Fruit fly (Drosophila melanogaster) whole organism, prepupa: ENCODE data around the gene CG4440.

Experiments used
- CG10631 ChIP-seq: fragments of 200-800 bp; sonication (Bioruptor generic); optimal IDR thresholded peaks from 2 replicates; lab custom pipeline; 2016; ENCODE audit warnings: missing biosample characterization, missing genetic modification characterization
- CG10669 ChIP-seq: fragments of 200-800 bp; sonication (Bioruptor generic); optimal IDR thresholded peaks from 3 replicates; lab custom pipeline; 2018; ENCODE audit warnings: missing biosample characterization, mild to moderate bottlenecking, missing genetic modification characterization, moderate library complexity
- CG11294 ChIP-seq: fragments of 200-800 bp; sonication (Bioruptor generic); IDR thresholded peaks from 2 replicates; pipeline ENCODE4 v1.3.6; 2022; ENCODE audit warnings: missing biosample characterization, missing genetic modification characterization
- CG11762 ChIP-seq: fragments of 200-800 bp; sonication (Bioruptor generic); optimal IDR thresholded peaks from 3 replicates; lab custom pipeline; 2016; ENCODE audit warnings: missing biosample characterization, missing genetic modification characterization; ENCODE audit not compliant: insufficient read depth
- CG11902 ChIP-seq: fragments of 200-800 bp; sonication (Bioruptor generic); optimal IDR thresholded peaks from 3 replicates; lab custom pipeline; 2016; ENCODE audit warnings: missing biosample characterization, missing genetic modification characterization
- CG1621 ChIP-seq: fragments of 200-800 bp; sonication (Bioruptor generic); optimal IDR thresholded peaks from 3 replicates; lab custom pipeline; 2018; ENCODE audit warnings: missing biosample characterization, mild to moderate bottlenecking, missing genetic modification characterization
- CG16779 ChIP-seq: fragments of 200-800 bp; sonication (Bioruptor generic); optimal IDR thresholded peaks from 3 replicates; lab custom pipeline; 2017; ENCODE audit warnings: missing biosample characterization, mild to moderate bottlenecking, missing genetic modification characterization
- CG3032 ChIP-seq: fragments of 200-800 bp; optimal IDR thresholded peaks from 2 replicates; lab custom pipeline; 2019; ENCODE audit warnings: missing biosample characterization, mild to moderate bottlenecking, missing genetic modification characterization, moderate library complexity
- CG31627 ChIP-seq: fragments of 200-800 bp; sonication (Bioruptor generic); optimal IDR thresholded peaks from 3 replicates; lab custom pipeline; 2016; ENCODE audit warnings: missing biosample characterization, missing genetic modification characterization
- CG34406 ChIP-seq: fragments of 200-800 bp; sonication (Bioruptor generic); optimal IDR thresholded peaks from 3 replicates; lab custom pipeline; 2016; ENCODE audit warnings: missing biosample characterization, missing genetic modification characterization
- CG4318 ChIP-seq: fragments of 200-800 bp; sonication (Bioruptor generic); optimal IDR thresholded peaks from 3 replicates; lab custom pipeline; 2017; ENCODE audit warnings: missing biosample characterization, mild to moderate bottlenecking, missing genetic modification characterization
- CG6163 ChIP-seq: fragments of 200-800 bp; sonication (Bioruptor generic); IDR thresholded peaks from 3 replicates; pipeline ENCODE4 v1.3.6; 2022; ENCODE audit warnings: missing biosample characterization, missing genetic modification characterization
- CG6792 ChIP-seq: fragments of 200-800 bp; sonication (Bioruptor generic); optimal IDR thresholded peaks from 3 replicates; lab custom pipeline; 2016; ENCODE audit warnings: missing biosample characterization, missing genetic modification characterization
- CG6854 ChIP-seq: fragments of 200-800 bp; sonication (Bioruptor generic); optimal IDR thresholded peaks from 2 replicates; lab custom pipeline; 2017; ENCODE audit warnings: missing biosample characterization, mild to moderate bottlenecking, missing genetic modification characterization
- CG7368 ChIP-seq: fragments of 200-800 bp; sonication (Bioruptor generic); optimal IDR thresholded peaks from 3 replicates; lab custom pipeline; 2016; ENCODE audit warnings: missing biosample characterization, missing genetic modification characterization
- CG8119 ChIP-seq: fragments of 200-800 bp; sonication (Bioruptor generic); IDR thresholded peaks from 3 replicates; pipeline ENCODE4 v1.3.6; 2022; ENCODE audit warnings: missing biosample characterization, missing genetic modification characterization
- CG8319 ChIP-seq: fragments of 200-800 bp; sonication (Bioruptor generic); optimal IDR thresholded peaks from 3 replicates; lab custom pipeline; 2016; ENCODE audit warnings: missing biosample characterization, missing genetic modification characterization
- CG8632 ChIP-seq: fragments of 200-800 bp; sonication (Bioruptor generic); optimal IDR thresholded peaks from 3 replicates; lab custom pipeline; 2016; ENCODE audit warnings: missing biosample characterization, missing genetic modification characterization
- Eip75B ChIP-seq: fragments of 200-800 bp; sonication (Bioruptor generic); optimal IDR thresholded peaks from 3 replicates; lab custom pipeline; 2016; ENCODE audit warnings: missing biosample characterization, missing genetic modification characterization
- Eip78C ChIP-seq: fragments of 200-800 bp; sonication (Bioruptor generic); peaks from one replicate; lab custom pipeline; 2016; ENCODE audit warnings: missing biosample characterization, missing genetic modification characterization
- Eip93F ChIP-seq: fragments of 200-800 bp; sonication (Bioruptor generic); optimal IDR thresholded peaks from 2 replicates; lab custom pipeline; 2016; ENCODE audit warnings: missing biosample characterization, mild to moderate bottlenecking, missing genetic modification characterization
- Ets21C ChIP-seq: fragments of 200-800 bp; sonication (Bioruptor generic); optimal IDR thresholded peaks from 3 replicates; lab custom pipeline; 2016; ENCODE audit warnings: missing biosample characterization, missing genetic modification characterization
- Gug ChIP-seq: fragments of 200-800 bp; sonication (Bioruptor generic); IDR thresholded peaks from 2 replicates; pipeline ENCODE4 v1.3.6; 2022; ENCODE audit warnings: missing biosample characterization, missing genetic modification characterization
- Hr38 ChIP-seq: sonication (Bioruptor generic); optimal IDR thresholded peaks from 2 replicates; lab custom pipeline; 2016; ENCODE audit warnings: missing biosample characterization, missing genetic modification characterization
- Lpt ChIP-seq: fragments of 200-800 bp; sonication (Bioruptor generic); optimal IDR thresholded peaks from 3 replicates; lab custom pipeline; 2016; ENCODE audit warnings: missing biosample characterization, missing genetic modification characterization
- Met ChIP-seq: fragments of 200-800 bp; sonication (Bioruptor generic); optimal IDR thresholded peaks from 3 replicates; lab custom pipeline; 2016; ENCODE audit warnings: missing biosample characterization, missing genetic modification characterization
- OdsH ChIP-seq: fragments of 200-800 bp; sonication (Bioruptor generic); optimal IDR thresholded peaks from 3 replicates; lab custom pipeline; 2016; ENCODE audit warnings: missing biosample characterization, missing genetic modification characterization
- Smox ChIP-seq: fragments of 200-800 bp; sonication (Bioruptor generic); optimal IDR thresholded peaks from 3 replicates; lab custom pipeline; 2016; ENCODE audit warnings: missing biosample characterization, missing genetic modification characterization
- Sox102F ChIP-seq: fragments of 200-800 bp; sonication (Bioruptor generic); optimal IDR thresholded peaks from 2 replicates; lab custom pipeline; 2016; ENCODE audit warnings: missing biosample characterization, mild to moderate bottlenecking, missing genetic modification characterization
- Sox14 ChIP-seq: fragments of 200-800 bp; sonication (Bioruptor generic); optimal IDR thresholded peaks from 3 replicates; lab custom pipeline; 2016; ENCODE audit warnings: missing biosample characterization, missing genetic modification characterization
- Sox15 ChIP-seq: fragments of 200-800 bp; sonication (Bioruptor generic); optimal IDR thresholded peaks from 3 replicates; lab custom pipeline; 2016; ENCODE audit warnings: missing biosample characterization, missing genetic modification characterization
- achi ChIP-seq: fragments of 200-800 bp; sonication (Bioruptor generic); optimal IDR thresholded peaks from 3 replicates; lab custom pipeline; 2016; ENCODE audit warnings: missing biosample characterization, missing genetic modification characterization
- acj6 ChIP-seq: fragments of 200-800 bp; sonication (Bioruptor generic); optimal IDR thresholded peaks from 3 replicates; lab custom pipeline; 2016; ENCODE audit warnings: missing biosample characterization, missing genetic modification characterization
- cyc ChIP-seq: fragments of 200-800 bp; sonication (Bioruptor generic); optimal IDR thresholded peaks from 3 replicates; lab custom pipeline; 2016; ENCODE audit warnings: missing biosample characterization, missing genetic modification characterization
- dac ChIP-seq: fragments of 200-800 bp; sonication (Bioruptor generic); optimal IDR thresholded peaks from 2 replicates; lab custom pipeline; 2017; ENCODE audit warnings: missing biosample characterization, mild to moderate bottlenecking, missing genetic modification characterization
- dsx ChIP-seq: fragments of 200-800 bp; optimal IDR thresholded peaks from 3 replicates; lab custom pipeline; 2019; ENCODE audit warnings: missing biosample characterization, mild to moderate bottlenecking, missing genetic modification characterization, moderate library complexity; ENCODE audit not compliant: poor library complexity, severe bottlenecking
- eg ChIP-seq: fragments of 200-800 bp; sonication (Bioruptor generic); IDR thresholded peaks from 3 replicates; pipeline ENCODE4 v1.3.6; 2022; ENCODE audit warnings: missing biosample characterization, missing genetic modification characterization
- esn ChIP-seq: fragments of 200-800 bp; sonication (Bioruptor generic); optimal IDR thresholded peaks from 2 replicates; lab custom pipeline; 2016; ENCODE audit warnings: missing biosample characterization, mild to moderate bottlenecking, missing genetic modification characterization, moderate library complexity
- fd59A ChIP-seq: fragments of 200-800 bp; sonication (Bioruptor generic); optimal IDR thresholded peaks from 2 replicates; lab custom pipeline; 2017; ENCODE audit warnings: missing biosample characterization, mild to moderate bottlenecking, missing genetic modification characterization, missing genetic modification reagents
- fd85E ChIP-seq: fragments of 200-800 bp; sonication (Bioruptor generic); optimal IDR thresholded peaks from 3 replicates; lab custom pipeline; 2016; ENCODE audit warnings: missing biosample characterization, missing genetic modification characterization
- fkh ChIP-seq: fragments of 200-800 bp; sonication (Bioruptor generic); optimal IDR thresholded peaks from 3 replicates; lab custom pipeline; 2017; ENCODE audit warnings: missing biosample characterization, mild to moderate bottlenecking, missing genetic modification characterization, moderate library complexity
- lz ChIP-seq: fragments of 200-800 bp; sonication (Bioruptor generic); optimal IDR thresholded peaks from 3 replicates; lab custom pipeline; 2016; ENCODE audit warnings: missing biosample characterization, missing genetic modification characterization
- net ChIP-seq: fragments of 200-800 bp; sonication (Bioruptor generic); optimal IDR thresholded peaks from 3 replicates; lab custom pipeline; 2016; ENCODE audit warnings: missing biosample characterization, missing genetic modification characterization
- pdm3 ChIP-seq: fragments of 200-800 bp; sonication (Bioruptor generic); optimal IDR thresholded peaks from 3 replicates; lab custom pipeline; 2016; ENCODE audit warnings: missing biosample characterization, missing genetic modification characterization
- salr ChIP-seq, 2 experiments: fragments of 200-800 bp; sonication (Bioruptor generic); optimal IDR thresholded peaks; 3 replicates each; lab custom pipeline; 2016 to 2018; ENCODE audit warnings: missing biosample characterization in 2 of 2, missing genetic modification characterization in 2 of 2, mild to moderate bottlenecking in 1 of 2
- spab ChIP-seq: fragments of 200-800 bp; sonication (Bioruptor generic); optimal IDR thresholded peaks from 2 replicates; lab custom pipeline; 2017; ENCODE audit warnings: missing biosample characterization, mild to moderate bottlenecking, missing genetic modification characterization, missing genetic modification reagents
- svp ChIP-seq: fragments of 200-800 bp; sonication (Bioruptor generic); peaks from one replicate; lab custom pipeline; 2016; ENCODE audit warnings: missing biosample characterization, missing genetic modification characterization
- topi ChIP-seq: fragments of 200-800 bp; sonication (Bioruptor generic); optimal IDR thresholded peaks from 3 replicates; lab custom pipeline; 2016; ENCODE audit warnings: missing biosample characterization, missing genetic modification characterization
- vri ChIP-seq: fragments of 200-800 bp; sonication (Bioruptor generic); optimal IDR thresholded peaks from 3 replicates; lab custom pipeline; 2016; ENCODE audit warnings: missing biosample characterization, mild to moderate bottlenecking, missing genetic modification characterization

The CG4440 gene

dm6 chr2L:16324833-16325232 is 4.9 kb upstream of the CG4440 start (continued):
- TF ChIP-seq Gug (GFP tag; lab: Robert Waterston, UW) = no peak
- TF ChIP-seq lz (GFP tag; lab: Kevin White, UChicago) = no peak
- TF ChIP-seq fkh (GFP tag; lab: Kevin White, UChicago) = no peak
- no peak for TF ChIP-seq CG1621 (tag; lab: Kevin White, UChicago)

DNA sequence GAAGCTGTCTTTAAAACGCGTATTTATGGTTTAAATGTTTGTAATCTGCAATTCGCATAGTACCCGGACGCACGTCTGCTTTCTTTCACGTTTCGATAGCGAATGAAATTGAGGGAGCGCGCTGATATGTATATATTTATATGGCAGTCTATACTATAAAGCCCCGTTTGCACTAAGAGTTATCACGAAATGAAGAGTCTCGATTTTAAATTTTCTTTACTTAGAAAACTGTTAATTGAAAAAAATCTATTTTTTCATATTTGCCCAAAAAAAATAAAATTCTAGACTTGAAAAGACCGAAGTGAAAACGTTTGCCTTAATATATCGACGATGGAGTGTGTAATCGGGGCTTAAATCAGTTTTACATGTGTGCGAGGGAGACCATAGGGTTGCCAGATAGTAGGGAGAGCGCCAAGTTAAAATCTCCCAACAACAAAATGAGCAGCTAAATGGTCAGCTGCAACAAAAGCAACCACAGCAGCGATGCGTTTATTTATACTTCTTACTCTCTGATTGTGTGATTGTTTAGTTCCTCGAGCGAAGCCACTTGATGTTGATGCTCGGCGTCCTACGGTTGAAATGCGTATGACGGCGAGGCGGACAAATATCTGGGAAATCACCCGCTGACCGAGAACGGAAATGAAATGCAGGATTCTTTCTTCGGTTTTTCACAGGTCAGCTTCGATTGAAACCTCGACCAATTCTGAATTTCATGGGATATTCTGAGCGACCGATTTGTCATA is 4.0 kb upstream of the CG4440 start, which contains the start of gene cact:
Gene cact, minus strand, starts transcription at position 693 of the 743 bp plus-strand sequence.
- peak; percentile 94 for TF ChIP-seq Sox14
- TF ChIP-seq CG11902 (GFP tag; lab: Kevin White, UChicago) = peak; percentile 82
- TF ChIP-seq CG6792 = peak; percentile 91
- TF ChIP-seq CG6163 (GFP tag; lab: Robert Waterston, UW) = peak; percentile 94
- TF ChIP-seq cyc = peak; percentile 94
- peak; percentile 63 for TF ChIP-seq CG11762
- peak; percentile 91 for TF ChIP-seq Eip93F (GFP tag; lab: Kevin White, UChicago)
- peak; percentile 68 for TF ChIP-seq CG1621 (tag; lab: Kevin White, UChicago)
- peak; percentile 94 for TF ChIP-seq svp (GFP tag; lab: Kevin White, UChicago)
- peak; percentile 92 for TF ChIP-seq topi (GFP tag; lab: Kevin White, UChicago)
- peak; percentile 97 for TF ChIP-seq CG31627 (GFP tag; lab: Kevin White, UChicago)
- peak; percentile 85 for TF ChIP-seq Lpt
- peak; percentile 94 for TF ChIP-seq OdsH (GFP tag; lab: Kevin White, UChicago)
- TF ChIP-seq salr (GFP tag; optimal IDR thresholded peaks at IDR 0.05; lab: Kevin White, UChicago) = peak; percentile 81
- TF ChIP-seq CG8632 (GFP tag; lab: Kevin White, UChicago) = peak; percentile 88
- TF ChIP-seq acj6 (GFP tag; lab: Kevin White, UChicago) = peak; percentile 93
- peak; percentile 92 for TF ChIP-seq Ets21C
- TF ChIP-seq CG7368 (GFP tag; lab: Kevin White, UChicago) = peak; percentile 78
- peak; percentile 49 for TF ChIP-seq CG6854
- peak; percentile 92 for TF ChIP-seq Sox102F (GFP tag; lab: Kevin White, UChicago)
- TF ChIP-seq CG3032 = peak; percentile 88
- peak; percentile 84 for TF ChIP-seq CG16779 (tag; lab: Kevin White, UChicago)
- TF ChIP-seq dac (GFP tag; lab: Kevin White, UChicago) = peak; percentile 87
- TF ChIP-seq Hr38 (GFP tag; lab: Kevin White, UChicago) = peak; percentile 59
- TF ChIP-seq Smox (GFP tag; lab: Kevin White, UChicago) = peak; percentile 95
- TF ChIP-seq pdm3 (GFP tag; lab: Kevin White, UChicago) = peak; percentile 94
- TF ChIP-seq vri (GFP tag; lab: Kevin White, UChicago) = peak; percentile 84
- TF ChIP-seq CG8119 = peak; percentile 92
- TF ChIP-seq eg (GFP tag; lab: Robert Waterston, UW) = peak; percentile 92
- peak; percentile 95 for TF ChIP-seq Eip75B (GFP tag; lab: Kevin White, UChicago)
- peak; percentile 86 for TF ChIP-seq CG11294 (GFP tag; lab: Robert Waterston, UW)
- TF ChIP-seq spab (GFP tag; lab: Kevin White, UChicago) = peak; percentile 69
- peak; percentile 93 for TF ChIP-seq CG10631
- TF ChIP-seq achi (GFP tag; lab: Kevin White, UChicago) = peak; percentile 92
- TF ChIP-seq Gug (GFP tag; lab: Robert Waterston, UW) = peak; percentile 91
- peak; percentile 89 for TF ChIP-seq Sox15 (GFP tag; lab: Kevin White, UChicago)
- TF ChIP-seq fd59A (GFP tag; lab: Kevin White, UChicago) = peak; percentile 86
- peak; percentile 87 for TF ChIP-seq CG8319
- peak; percentile 52 for TF ChIP-seq fd85E
- peak; percentile 95 for TF ChIP-seq esn (GFP tag; lab: Kevin White, UChicago)
- peak; percentile 94 for TF ChIP-seq Met (GFP tag; lab: Kevin White, UChicago)
- TF ChIP-seq Eip78C (GFP tag; lab: Kevin White, UChicago) = peak; percentile 98
- peak; percentile 92 for TF ChIP-seq CG34406
- TF ChIP-seq CG4318 (GFP tag; lab: Kevin White, UChicago) = peak; percentile 83
- TF ChIP-seq net (GFP tag; lab: Kevin White, UChicago) = peak; percentile 93
- peak; percentile 85 for TF ChIP-seq dsx (GFP tag; lab: Kevin White, UChicago)
- TF ChIP-seq CG10669 (GFP tag; lab: Kevin White, UChicago) = peak; percentile 85
